Worm (Caenorhabditis elegans): ENCODE data around the gene F54E2.5.

F54E2.5 gene

ce11 chrV:2859738-2860137 is 43.9 kb upstream of the F54E2.5 start, which contains the start of gene srj-54:
srj-54 (minus strand) TSS chrV:2859838.
- TF ChIP-seq unc-62 (GFP tag; optimal IDR thresholded peaks at IDR 0.05 in 1 of 2) (peak in 1 of 2 experiments; percentile 74), unc-62 (tag; optimal IDR thresholded peaks at IDR 0.05) (no peak), F44E2.7 (GFP tag; IDR thresholded peaks at IDR 0.05) (no peak)

- TF ChIP-seq daf-19 (GFP tag; conservative IDR thresholded peaks at IDR 0.05) = no peak
- TF ChIP-seq unc-62 (GFP tag; optimal IDR thresholded peaks at IDR 0.05 in 1 of 2) = no peak
- no peak for TF ChIP-seq unc-62 (tag; optimal IDR thresholded peaks at IDR 0.05)
- no peak for TF ChIP-seq ceh-28 (tag; optimal IDR thresholded peaks at IDR 0.05)
- no peak for TF ChIP-seq zfp-3 (GFP tag; conservative IDR thresholded peaks at IDR 0.05)
- no peak for TF ChIP-seq egl-43 (GFP tag; IDR thresholded peaks at IDR 0.05)
- no peak for TF ChIP-seq tag-97 (GFP tag; IDR thresholded peaks at IDR 0.05)
- TF ChIP-seq hmg-1.1 (GFP tag; IDR thresholded peaks at IDR 0.05) = no peak
- no peak for TF ChIP-seq nhr-6 (tag; optimal IDR thresholded peaks at IDR 0.05)
- TF ChIP-seq arid-1 (GFP tag; conservative IDR thresholded peaks at IDR 0.05) = no peak
- TF ChIP-seq vab-7 (GFP tag; IDR thresholded peaks at IDR 0.05) = no peak
- no peak for TF ChIP-seq lim-7 (GFP tag; IDR thresholded peaks at IDR 0.05)
- TF ChIP-seq hif-1 (tag; optimal IDR thresholded peaks at IDR 0.05) = no peak
- TF ChIP-seq jun-1 (tag; optimal IDR thresholded peaks at IDR 0.05) = no peak
- no peak for TF ChIP-seq F26F4.8 (GFP tag; conservative IDR thresholded peaks at IDR 0.05)
- no peak for TF ChIP-seq ces-1 (GFP tag; optimal IDR thresholded peaks at IDR 0.05)
Observed at ce11 chrV:2857842-2858241, 42.0 kb upstream of the F54E2.5 start, which contains the start of gene srj-55. srj-55 (minus strand) TSS chrV:2857942.

- TF ChIP-seq dmd-6 (GFP tag; IDR thresholded peaks at IDR 0.05) (no peak), T20F7.1 (GFP tag; optimal IDR thresholded peaks at IDR 0.05) (no peak)
Observed at ce11 chrV:2855473-2855872, 39.6 kb upstream of the F54E2.5 start, which contains the start of gene srj-57. srj-57 (minus strand) TSS chrV:2855573.

- no peak for TF ChIP-seq ceh-62 (tag; optimal IDR thresholded peaks at IDR 0.05)
- peak; percentile 70 for TF ChIP-seq php-3 (GFP tag; IDR thresholded peaks at IDR 0.05)
- no peak for TF ChIP-seq nhr-6 (tag; optimal IDR thresholded peaks at IDR 0.05)
- TF ChIP-seq ztf-11 (tag; optimal IDR thresholded peaks at IDR 0.05) = no peak
- no peak for TF ChIP-seq hmg-1.1 (GFP tag; IDR thresholded peaks at IDR 0.05)
- peak; percentile 43 for TF ChIP-seq pqm-1 (tag; optimal IDR thresholded peaks at IDR 0.05)
- no peak for TF ChIP-seq snpc-4 (tag; optimal IDR thresholded peaks at IDR 0.05)
- TF ChIP-seq egl-27 (tag; optimal IDR thresholded peaks at IDR 0.05) = no peak
- peak; percentile 90 for TF ChIP-seq dmd-6 (GFP tag; IDR thresholded peaks at IDR 0.05)
- no peak for TF ChIP-seq lsy-2 (tag; optimal IDR thresholded peaks at IDR 0.05)
- TF ChIP-seq daf-16 (GFP tag; optimal IDR thresholded peaks at IDR 0.05) = no peak
- peak; percentile 45 for TF ChIP-seq daf-16 (tag; optimal IDR thresholded peaks at IDR 0.05)
- TF ChIP-seq dmd-8 (GFP tag; IDR thresholded peaks at IDR 0.05) = no peak
- no peak for TF ChIP-seq nhr-111 (GFP tag; optimal IDR thresholded peaks at IDR 0.05)
- peak; percentile 84 for TF ChIP-seq nhr-28 (tag; optimal IDR thresholded peaks at IDR 0.05)
- TF ChIP-seq mxl-2 (GFP tag; conservative IDR thresholded peaks at IDR 0.05) = no peak
Observed at ce11 chrV:2849071-2849470, 33.2 kb upstream of the F54E2.5 start, which contains the start of gene ugt-53. ugt-53 (plus strand) TSS chrV:2849343.

- TF ChIP-seq dpl-1 (GFP tag; optimal IDR thresholded peaks at IDR 0.05) (no peak), unc-62 (GFP tag; optimal IDR thresholded peaks at IDR 0.05 in 1 of 2) (no peak), unc-62 (tag; optimal IDR thresholded peaks at IDR 0.05) (no peak), ama-1 (optimal IDR thresholded peaks at IDR 0.05) (no peak), unc-130 (GFP tag; optimal IDR thresholded peaks at IDR 0.05) (no peak), daf-16 (GFP tag; optimal IDR thresholded peaks at IDR 0.05) (no peak), daf-16 (tag; optimal IDR thresholded peaks at IDR 0.05) (peak; percentile 56), pqm-1 (tag; optimal IDR thresholded peaks at IDR 0.05) (peak; percentile 74), fkh-10 (GFP tag; optimal IDR thresholded peaks at IDR 0.05) (no peak), mep-1 (tag; optimal IDR thresholded peaks at IDR 0.05) (no peak), Y105C5A.15 (GFP tag; IDR thresholded peaks at IDR 0.05) (no peak), dmd-6 (GFP tag; IDR thresholded peaks at IDR 0.05) (peak; percentile 91), nhr-28 (tag; optimal IDR thresholded peaks at IDR 0.05) (peak; percentile 68), duxl-1 (tag; optimal IDR thresholded peaks at IDR 0.05; ENCODE audit: poor library complexity) (no peak), F49E8.2 (tag; optimal IDR thresholded peaks at IDR 0.05; ENCODE audit: borderline replicate concordance) (no peak), set-16 (GFP tag; IDR thresholded peaks at IDR 0.05) (no peak), arid-1 (GFP tag; conservative IDR thresholded peaks at IDR 0.05) (no peak), attf-4 (tag; optimal IDR thresholded peaks at IDR 0.05) (no peak), nhr-102 (tag; optimal IDR thresholded peaks at IDR 0.05) (no peak)
Observed at ce11 chrV:2848290-2848937, 32.6 kb upstream of the F54E2.5 start, which contains the start of gene srj-49. srj-49 (minus strand) TSS chrV:2848340.

Data from whole organism, L4 larva.